Fruit fly (Drosophila melanogaster): ENCODE data around the gene CG31404.

- TF ChIP-seq Clk (GFP tag; optimal IDR thresholded peaks at IDR 0.05), result no peak
- no peak for TF ChIP-seq cic (GFP tag; optimal IDR thresholded peaks at IDR 0.05)
- TF ChIP-seq tj (GFP tag; optimal IDR thresholded peaks at IDR 0.05), result no peak
- no peak for TF ChIP-seq bab1 (GFP tag; optimal IDR thresholded peaks at IDR 0.05)
- TF ChIP-seq kay (GFP tag; ENCODE audit: borderline replicate concordance), result no peak
Measured at dm6 chr3R:19374689-19375088, 1.1 kb downstream of the CG31404 start, which contains the start of gene CG3581.

All from whole organism, adult.